3 worm cellular contexts compared by ENCODE assay signal in the genomic region with DNA sequence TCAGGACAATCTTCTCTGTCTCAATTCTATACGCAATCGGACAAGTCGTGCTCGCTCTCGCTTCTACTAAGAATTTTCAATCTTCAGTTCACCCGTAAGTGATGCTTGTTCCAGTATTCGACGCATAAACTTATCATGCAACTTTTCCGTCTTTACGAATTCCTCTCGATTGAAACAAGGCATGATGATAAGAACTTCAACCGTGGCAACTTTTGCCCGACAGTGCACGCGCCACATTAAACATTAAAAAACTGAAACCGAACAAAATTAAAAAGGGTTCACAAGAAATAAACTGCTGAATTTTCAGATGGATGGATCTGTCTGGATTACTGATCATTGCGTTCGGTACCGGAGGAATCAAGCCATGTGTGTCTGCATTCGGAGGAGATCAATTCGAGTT.
TF ChIP-seq lines count a peak whose summit lies in the region.

No protein-coding gene starts in this region.

TF ChIP-seq in whole organism, L2 larva, 48 proteins besides CTCF, POLR2A, EP300 and RAD21:
- TF ChIP-seq fos-1 (tag; optimal IDR thresholded peaks at IDR 0.05; lab: Kevin White, UChicago) = peak; percentile 29
- no peak for TF ChIP-seq peb-1 (tag; optimal IDR thresholded peaks at IDR 0.05; lab: Kevin White, UChicago)

TF ChIP-seq in whole organism, L4 larva, 104 proteins besides CTCF, POLR2A, EP300 and RAD21:
- no peak for TF ChIP-seq ztf-11 (tag; optimal IDR thresholded peaks at IDR 0.05; lab: Kevin White, UChicago)
- peak; percentile 57 for TF ChIP-seq pqm-1 (tag; optimal IDR thresholded peaks at IDR 0.05; lab: Kevin White, UChicago)

TF ChIP-seq in whole organism, young adult, 124 proteins besides CTCF, POLR2A, EP300 and RAD21:
- TF ChIP-seq unc-130 (GFP tag; optimal IDR thresholded peaks at IDR 0.05; lab: Kevin White, UChicago) (no peak), atf-7 (tag; optimal IDR thresholded peaks at IDR 0.05; lab: Kevin White, UChicago) (no peak), nhr-80 (tag; optimal IDR thresholded peaks at IDR 0.05; lab: Kevin White, UChicago) (peak; percentile 54)
